Fruit fly (Drosophila melanogaster): Measurements from ENCODE around the gene CG11756.

CG11756 gene

DNA sequence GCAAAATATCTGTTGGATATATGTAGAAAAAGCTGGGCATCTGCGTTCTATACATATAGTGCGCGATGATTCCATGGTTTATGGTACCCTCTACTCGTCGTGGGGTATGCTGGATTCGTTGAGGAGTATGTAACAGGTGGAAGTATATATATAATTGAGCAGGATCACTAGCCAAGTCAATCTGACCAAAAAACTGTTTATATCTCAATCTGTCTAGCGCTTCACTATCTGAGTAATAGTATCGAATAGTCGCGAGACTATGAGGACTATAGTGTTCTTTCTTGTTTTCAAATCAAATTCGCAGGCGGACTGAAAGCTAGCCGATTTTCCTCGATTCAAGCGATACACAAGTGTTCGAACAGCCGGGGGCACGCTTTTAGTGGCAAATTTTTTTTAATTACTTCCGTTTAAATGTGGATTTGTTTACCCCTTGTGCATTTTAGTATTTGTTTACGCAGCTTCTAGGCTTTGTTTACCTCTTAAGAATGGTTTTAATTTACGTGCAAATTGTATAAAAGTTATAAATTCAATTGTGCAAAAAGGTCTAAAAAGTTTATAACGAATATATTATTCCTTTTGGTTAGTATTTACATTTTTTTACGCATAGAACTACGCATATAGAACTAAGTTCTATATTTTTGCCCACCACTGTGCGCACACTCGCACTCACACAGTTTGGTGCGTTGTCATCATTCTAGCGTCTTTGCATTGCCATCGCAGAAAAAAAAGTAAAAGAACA is 42.9 kb downstream of the CG11756 start (continued):
- TF ChIP-seq bbx (GFP tag; IDR thresholded peaks at IDR 0.05; ENCODE audit: partially characterized antibody), result no peak
- peak; percentile 81 for TF ChIP-seq Optix (GFP tag; IDR thresholded peaks at IDR 0.05)
- peak; percentile 60 for TF ChIP-seq fd3F (GFP tag; optimal IDR thresholded peaks at IDR 0.05)
- TF ChIP-seq CG13894 (tag; optimal IDR thresholded peaks at IDR 0.05), result peak; percentile 58
- TF ChIP-seq amos (GFP tag; IDR thresholded peaks at IDR 0.05; ENCODE audit: partially characterized antibody), result no peak
- TF ChIP-seq ac (GFP tag; optimal IDR thresholded peaks at IDR 0.05), result no peak
- TF ChIP-seq CG6654 (GFP tag; optimal IDR thresholded peaks at IDR 0.05), result no peak
- no peak for TF ChIP-seq nerfin-2 (GFP tag; IDR thresholded peaks at IDR 0.05; ENCODE audit: partially characterized antibody)
- TF ChIP-seq MESR4 (GFP tag; optimal IDR thresholded peaks at IDR 0.05), result no peak
- TF ChIP-seq CG30403 (GFP tag; optimal IDR thresholded peaks at IDR 0.05), result peak; percentile 78
- peak; percentile 67; the same call in 1 of the 2 replicates for TF ChIP-seq ham (GFP tag; IDR thresholded peaks at IDR 0.05)
- TF ChIP-seq ewg (GFP tag; optimal IDR thresholded peaks at IDR 0.05), result peak; percentile 50
- TF ChIP-seq CG17802 (tag; optimal IDR thresholded peaks at IDR 0.05), result peak; percentile 47
- peak; percentile 94 for TF ChIP-seq CG11456 (GFP tag; IDR thresholded peaks at IDR 0.05)
- TF ChIP-seq exex (tag; optimal IDR thresholded peaks at IDR 0.05), result peak; percentile 19
- peak; percentile 47 for TF ChIP-seq Deaf1 (tag; optimal IDR thresholded peaks at IDR 0.05)
- no peak for TF ChIP-seq CG2116 (GFP tag; optimal IDR thresholded peaks at IDR 0.05)
- peak; percentile 77 for TF ChIP-seq klu (GFP tag; IDR thresholded peaks at IDR 0.05)
- peak; percentile 77 for TF ChIP-seq bowl (GFP tag; IDR thresholded peaks at IDR 0.05)
- TF ChIP-seq al (GFP tag; IDR thresholded peaks at IDR 0.05), result peak; percentile 85
- peak; percentile 72 for TF ChIP-seq CG16863 (GFP tag; optimal IDR thresholded peaks at IDR 0.05)
- peak; percentile 34 for TF ChIP-seq Nf-YB (GFP tag; optimal IDR thresholded peaks at IDR 0.05)
- peak; percentile 31 for TF ChIP-seq CG34376 (GFP tag; optimal IDR thresholded peaks at IDR 0.05)
- TF ChIP-seq CG13424 (tag; optimal IDR thresholded peaks at IDR 0.05), result peak; percentile 78
- peak; percentile 76 for TF ChIP-seq Sox102F (GFP tag; optimal IDR thresholded peaks at IDR 0.05)
- peak; percentile 76 for TF ChIP-seq gro (GFP tag; optimal IDR thresholded peaks at IDR 0.05)
- TF ChIP-seq CG2889 (GFP tag; IDR thresholded peaks at IDR 0.05), result peak; percentile 88
- TF ChIP-seq CG5953 (GFP tag; IDR thresholded peaks at IDR 0.05), result peak; percentile 84
- no peak for TF ChIP-seq psq (GFP tag; optimal IDR thresholded peaks at IDR 0.05)
- TF ChIP-seq cwo (GFP tag; optimal IDR thresholded peaks at IDR 0.05), result peak; percentile 69
- peak; percentile 18; the same call in 1 of the 2 replicates for TF ChIP-seq gt (GFP tag; IDR thresholded peaks at IDR 0.05)
- TF ChIP-seq B-H2 (GFP tag; optimal IDR thresholded peaks at IDR 0.05), result no peak
- TF ChIP-seq Antp (GFP tag; optimal IDR thresholded peaks at IDR 0.05), result peak; percentile 74
- TF ChIP-seq CG13123 (GFP tag; optimal IDR thresholded peaks at IDR 0.05), result peak; percentile 1
- TF ChIP-seq CHES-1-like (GFP tag; optimal IDR thresholded peaks at IDR 0.05), result peak; percentile 81
- TF ChIP-seq trem (tag; optimal IDR thresholded peaks at IDR 0.05), result peak; percentile 12
- TF ChIP-seq peb (GFP tag; IDR thresholded peaks at IDR 0.05), result peak; percentile 63
- TF ChIP-seq CG10209 (GFP tag; optimal IDR thresholded peaks at IDR 0.05), result peak; percentile 81
- peak; percentile 57 for TF ChIP-seq Atf3 (GFP tag; optimal IDR thresholded peaks at IDR 0.05)
- TF ChIP-seq Fer3 (tag; optimal IDR thresholded peaks at IDR 0.05), result peak; percentile 85
- peak; percentile 51 for TF ChIP-seq fu2 (GFP tag; optimal IDR thresholded peaks at IDR 0.05)
- TF ChIP-seq MBD-R2 (GFP tag; IDR thresholded peaks at IDR 0.05), result peak; percentile 68
- peak; percentile 76 for TF ChIP-seq CG17361 (GFP tag; IDR thresholded peaks at IDR 0.05)
- no peak for TF ChIP-seq HLH4C (GFP tag; IDR thresholded peaks at IDR 0.05; ENCODE audit: partially characterized antibody)
- TF ChIP-seq Xrp1 (GFP tag; IDR thresholded peaks at IDR 0.05), result peak; percentile 84
- peak; percentile 63 for TF ChIP-seq slou (GFP tag; optimal IDR thresholded peaks at IDR 0.05)
- peak; percentile 24 for TF ChIP-seq CG15696 (tag; optimal IDR thresholded peaks at IDR 0.05)
- no peak for TF ChIP-seq knrl (GFP tag; IDR thresholded peaks at IDR 0.05; ENCODE audit: partially characterized antibody)
- no peak for TF ChIP-seq CG17912 (GFP tag; optimal IDR thresholded peaks at IDR 0.05)
